Worm (Caenorhabditis elegans): ENCODE results near the gene T21C9.6.

- TF ChIP-seq ceh-36 (tag; optimal IDR thresholded peaks at IDR 0.05), result no peak
- TF ChIP-seq tbx-37 (GFP tag; conservative IDR thresholded peaks at IDR 0.05), result no peak
- no peak for TF ChIP-seq ama-1 (optimal IDR thresholded peaks at IDR 0.05)
- TF ChIP-seq hmbx-1 (tag; optimal IDR thresholded peaks at IDR 0.05), result no peak
- no peak for TF ChIP-seq tbx-11 (GFP tag; IDR thresholded peaks at IDR 0.05)
- TF ChIP-seq aly-1 (tag; optimal IDR thresholded peaks at IDR 0.05), result no peak
- no peak for TF ChIP-seq flt-1 (GFP tag; IDR thresholded peaks at IDR 0.05)
- TF ChIP-seq pes-1 (GFP tag; IDR thresholded peaks at IDR 0.05), result no peak
- TF ChIP-seq ets-7 (tag; optimal IDR thresholded peaks at IDR 0.05), result no peak
- no peak for TF ChIP-seq F13C5.2 (tag; optimal IDR thresholded peaks at IDR 0.05)
Measured at ce11 chrV:10536095-10536691, 45.5 kb upstream of the T21C9.6 start, which contains the start of gene ppm-1.A.

Measured in whole organism, early embryonic.